Fruit fly (Drosophila melanogaster): ENCODE results near the gene CG15202.

The CG15202 gene

DNA sequence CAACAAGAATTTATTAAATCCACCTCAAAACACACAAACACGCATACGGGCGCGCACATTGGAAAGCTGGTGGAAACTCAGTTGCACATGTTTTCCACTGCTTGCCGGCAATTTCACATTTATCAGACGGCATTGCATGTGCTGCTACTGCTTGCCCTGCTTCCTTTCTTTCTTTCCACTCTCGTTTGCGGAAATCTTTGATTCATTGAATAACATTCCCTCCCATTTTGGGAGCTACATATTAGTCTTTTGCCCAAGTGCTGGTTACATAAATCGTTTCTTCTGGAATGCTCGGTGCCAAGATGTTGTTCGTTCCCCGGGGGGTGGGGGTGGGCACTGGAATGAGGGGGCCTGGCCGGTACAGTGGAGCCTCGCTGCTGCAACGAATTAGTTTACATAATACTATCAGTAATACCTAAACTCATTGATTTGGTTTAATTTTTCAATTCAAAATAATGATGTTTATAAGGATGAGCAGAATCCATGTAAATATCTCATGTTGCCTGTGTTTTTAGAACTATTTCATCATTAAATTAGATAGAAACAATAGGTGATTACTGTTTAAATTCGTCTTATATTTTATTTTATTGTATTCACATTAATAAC is 33.4 kb upstream of the CG15202 start (continued):
- TF ChIP-seq peb (GFP tag; IDR thresholded peaks at IDR 0.05) (no peak), sens (GFP tag) (peak; percentile 75), CG4730 (GFP tag; IDR thresholded peaks at IDR 0.05) (no peak), luna (GFP tag; optimal IDR thresholded peaks at IDR 0.05) (no peak), NFAT (GFP tag; IDR thresholded peaks at IDR 0.05) (peak; percentile 29; the same call in 1 of the 2 replicates), CG10654 (GFP tag; optimal IDR thresholded peaks at IDR 0.05) (no peak), vvl (GFP tag; IDR thresholded peaks at IDR 0.05) (peak; percentile 36; the same call in 1 of the 2 replicates), Fer3 (tag; optimal IDR thresholded peaks at IDR 0.05) (no peak), cad (GFP tag; optimal IDR thresholded peaks at IDR 0.05) (no peak), CG31441 (GFP tag; IDR thresholded peaks at IDR 0.05) (no peak), CG9876 (GFP tag; optimal IDR thresholded peaks at IDR 0.05) (no peak), Max (GFP tag; optimal IDR thresholded peaks at IDR 0.05) (peak; percentile 7), HLH3B (GFP tag; IDR thresholded peaks at IDR 0.05) (peak; percentile 45), CG31365 (tag; optimal IDR thresholded peaks at IDR 0.05) (peak; percentile 98), zfh2 (GFP tag; optimal IDR thresholded peaks at IDR 0.05) (no peak), org-1 (GFP tag; optimal IDR thresholded peaks at IDR 0.05) (no peak), hth (optimal IDR thresholded peaks at IDR 0.05) (no peak), CG1832 (GFP tag; optimal IDR thresholded peaks at IDR 0.05) (no peak), Elba2 (GFP tag; optimal IDR thresholded peaks at IDR 0.05) (no peak), NC2β (GFP tag; optimal IDR thresholded peaks at IDR 0.05) (no peak), Dll (GFP tag; IDR thresholded peaks at IDR 0.05; ENCODE audit: partially characterized antibody) (no peak), Med (GFP tag) (peak; percentile 36), CG10147 (GFP tag; optimal IDR thresholded peaks at IDR 0.05) (no peak), stwl (tag; optimal IDR thresholded peaks at IDR 0.05) (peak; percentile 23), CG12391 (tag; optimal IDR thresholded peaks at IDR 0.05) (peak; percentile 23), CG8765 (GFP tag; IDR thresholded peaks at IDR 0.05) (no peak), CG11456 (GFP tag; IDR thresholded peaks at IDR 0.05) (0 out of 3 replicates have a peak, but pooled peaks have one; percentile 23), CG32532 (GFP tag; IDR thresholded peaks at IDR 0.05) (peak; percentile 53; the same call in 1 of the 2 replicates), mirr (GFP tag; optimal IDR thresholded peaks at IDR 0.05) (no peak), Myb (GFP tag; optimal IDR thresholded peaks at IDR 0.05) (no peak), crc (GFP tag; optimal IDR thresholded peaks at IDR 0.05) (no peak), insv (GFP tag; optimal IDR thresholded peaks at IDR 0.05) (peak in 1 of 2 experiments; percentile 89), Scr (GFP tag; IDR thresholded peaks at IDR 0.05; ENCODE audit: partially characterized antibody) (no peak), CG13424 (tag; optimal IDR thresholded peaks at IDR 0.05) (peak; percentile 25), ind (GFP tag; optimal IDR thresholded peaks at IDR 0.05) (peak; percentile 22), schlank (tag; optimal IDR thresholded peaks at IDR 0.05) (no peak), cwo (GFP tag; optimal IDR thresholded peaks at IDR 0.05) (peak; percentile 5), sd (tag; optimal IDR thresholded peaks at IDR 0.05) (peak; percentile 41), lab (GFP tag; optimal IDR thresholded peaks at IDR 0.05) (no peak), CG30403 (GFP tag; optimal IDR thresholded peaks at IDR 0.05) (peak; percentile 48), Dad (GFP tag; optimal IDR thresholded peaks at IDR 0.05) (no peak), kni (GFP tag; optimal IDR thresholded peaks at IDR 0.05) (no peak), CG7928 (GFP tag; optimal IDR thresholded peaks at IDR 0.05) (no peak), CG2199 (GFP tag; IDR thresholded peaks at IDR 0.05) (0 out of 3 replicates have a peak, but pooled peaks have one; percentile 16), CG12942 (GFP tag; optimal IDR thresholded peaks at IDR 0.05) (no peak), CHES-1-like (GFP tag; optimal IDR thresholded peaks at IDR 0.05) (no peak), CG12299 (tag; optimal IDR thresholded peaks at IDR 0.05) (no peak), CG42726 (GFP tag; IDR thresholded peaks at IDR 0.05; ENCODE audit: partially characterized antibody) (0 out of 2 replicates have a peak, but pooled peaks have one; percentile 36), CTCF (GFP tag; optimal IDR thresholded peaks at IDR 0.05) (no peak), CG17359 (tag; optimal IDR thresholded peaks at IDR 0.05) (peak; percentile 15), CG13287 (GFP tag; IDR thresholded peaks at IDR 0.05; ENCODE audit: partially characterized antibody) (no peak)

Measured in whole organism, embryonic.